Worm (Caenorhabditis elegans) whole organism, young adult: ENCODE results near the gene flp-2.

Experiments used
- F23B12.7 ChIP-seq: sonication (generic microtip); optimal IDR thresholded peaks from 2 replicates; lab custom pipeline; 2017; ENCODE audit warnings: missing genetic modification characterization, mild to moderate bottlenecking, missing compliant biosample characterization, antibody characterized with exemption, moderate library complexity; ENCODE audit not compliant: insufficient read depth
- aptf-3 ChIP-seq: fragments of 200-800 bp; sonication (Bioruptor generic); IDR thresholded peaks from 2 replicates; pipeline ENCODE4 v1.3.6; 2022; ENCODE audit warnings: missing genetic modification characterization, missing compliant biosample characterization
- snpc-3.4 ChIP-seq: sonication (generic microtip); optimal IDR thresholded peaks from 2 replicates; lab custom pipeline; 2017; ENCODE audit warnings: missing genetic modification characterization, mild to moderate bottlenecking, missing compliant biosample characterization, antibody characterized with exemption, moderate library complexity, missing genotype, missing genetic modification reagents

- TF ChIP-seq snpc-3.4 (tag; lab: Kevin White, UChicago) (no peak), aptf-3 (GFP tag; lab: Robert Waterston, UW) (no peak), F23B12.7 (tag; lab: Kevin White, UChicago) (no peak)
Measured at ce11 chrX:10130159-10130558, 35.1 kb upstream of the flp-2 start.
